Fruit fly (Drosophila melanogaster): ENCODE measurements around the gene PICK1.
A peak's percentile ranks its signal among the peaks of the same experiment; 100 is the strongest.

Gene PICK1

dm6 chr2L:12720430-12721396 is 25.9 kb downstream of the PICK1 start (continued):
- TF ChIP-seq D19B (GFP tag; optimal IDR thresholded peaks at IDR 0.05) (peak; percentile 57), HHEX (GFP tag; optimal IDR thresholded peaks at IDR 0.05) (peak; percentile 8), Gsc (GFP tag; IDR thresholded peaks at IDR 0.05) (no peak), jumu (GFP tag; optimal IDR thresholded peaks at IDR 0.05) (no peak), ewg (GFP tag; optimal IDR thresholded peaks at IDR 0.05) (no peak), tin (GFP tag; optimal IDR thresholded peaks at IDR 0.05) (peak; percentile 16), CG10543 (GFP tag; optimal IDR thresholded peaks at IDR 0.05) (peak; percentile 53), B-H2 (GFP tag; optimal IDR thresholded peaks at IDR 0.05) (no peak), eyg (GFP tag; optimal IDR thresholded peaks at IDR 0.05) (no peak), cad (GFP tag; optimal IDR thresholded peaks at IDR 0.05) (no peak), tgo (GFP tag; IDR thresholded peaks at IDR 0.05) (peak; percentile 60), CG31388 (GFP tag; optimal IDR thresholded peaks at IDR 0.05) (no peak), CG7786 (GFP tag; optimal IDR thresholded peaks at IDR 0.05) (peak; percentile 16), CG34422 (GFP tag; IDR thresholded peaks at IDR 0.05) (0 out of 3 replicates have a peak, but pooled peaks have one; percentile 53), CG10565 (GFP tag; optimal IDR thresholded peaks at IDR 0.05) (no peak), Blimp-1 (GFP tag; optimal IDR thresholded peaks at IDR 0.05) (peak; percentile 53), CG11695 (GFP tag; IDR thresholded peaks at IDR 0.05) (peak; percentile 60), Hr51 (GFP tag; optimal IDR thresholded peaks at IDR 0.05) (peak in 1 of 2 experiments; percentile 49), run (tag; optimal IDR thresholded peaks at IDR 0.05) (no peak), CG12391 (tag; optimal IDR thresholded peaks at IDR 0.05) (peak; percentile 47), CG10979 (tag; optimal IDR thresholded peaks at IDR 0.05) (peak; percentile 50), Myb (GFP tag; optimal IDR thresholded peaks at IDR 0.05) (no peak), CG17359 (tag; optimal IDR thresholded peaks at IDR 0.05) (peak; percentile 62), CG2116 (GFP tag; optimal IDR thresholded peaks at IDR 0.05) (no peak), ERR (GFP tag; optimal IDR thresholded peaks at IDR 0.05) (no peak), vfl (GFP tag; optimal IDR thresholded peaks at IDR 0.05) (peak; percentile 17), CG42726 (GFP tag; IDR thresholded peaks at IDR 0.05; ENCODE audit: partially characterized antibody) (no peak), Awh (GFP tag; IDR thresholded peaks at IDR 0.05) (no peak; the same call in 1 of the 2 replicates), CG15269 (tag; optimal IDR thresholded peaks at IDR 0.05) (peak; percentile 62), CG12769 (tag; optimal IDR thresholded peaks at IDR 0.05) (peak; percentile 61), sd (tag; optimal IDR thresholded peaks at IDR 0.05) (peak; percentile 48), prd (optimal IDR thresholded peaks at IDR 0.05) (no peak), prd (GFP tag; IDR thresholded peaks at IDR 0.05) (peak; percentile 74), CG2120 (GFP tag; optimal IDR thresholded peaks at IDR 0.05) (peak; percentile 62), dysf (GFP tag; IDR thresholded peaks at IDR 0.05) (peak; percentile 58; the same call in 2 of the 3 replicates), ap (GFP tag; IDR thresholded peaks at IDR 0.05) (no peak), CG18599 (GFP tag; optimal IDR thresholded peaks at IDR 0.05) (peak; percentile 71), Camta (GFP tag; optimal IDR thresholded peaks at IDR 0.05) (no peak), ci (GFP tag; IDR thresholded peaks at IDR 0.05) (peak; percentile 63; the same call in 2 of the 3 replicates), Med (GFP tag) (peak; percentile 91), bbx (GFP tag; IDR thresholded peaks at IDR 0.05; ENCODE audit: partially characterized antibody) (peak; percentile 11; the same call in 1 of the 2 replicates), CrebB (tag; optimal IDR thresholded peaks at IDR 0.05) (no peak), CG32772 (GFP tag; IDR thresholded peaks at IDR 0.05) (0 out of 2 replicates have a peak, but pooled peaks have one; percentile 59), mld (GFP tag; IDR thresholded peaks at IDR 0.05; ENCODE audit: partially characterized antibody) (no peak), CG8944 (GFP tag; optimal IDR thresholded peaks at IDR 0.05) (no peak), Oaz (GFP tag; IDR thresholded peaks at IDR 0.05) (0 out of 2 replicates have a peak, but pooled peaks have one; percentile 6), Dek (tag; optimal IDR thresholded peaks at IDR 0.05) (no peak), cato (GFP tag; optimal IDR thresholded peaks at IDR 0.05; ENCODE audit: borderline replicate concordance) (no peak)
